Worm (Caenorhabditis elegans) whole organism, mixed stage, embryonic: ENCODE measurements around the gene fbxa-4.

ENCODE experiments used
- blmp-1 ChIP-seq: fragments of 150-350 bp; optimal IDR thresholded peaks from 2 replicates; lab custom pipeline; 2014; ENCODE audit warnings: missing biosample characterization, missing genetic modification characterization
- drap-1 ChIP-seq: fragments of 200-800 bp; sonication (Bioruptor generic); optimal IDR thresholded peaks from 3 replicates; lab custom pipeline; 2018; ENCODE audit warnings: mild to moderate bottlenecking, missing genetic modification characterization, missing compliant biosample characterization
- nhr-2 ChIP-seq: fragments of 150-350 bp; optimal IDR thresholded peaks from 2 replicates; lab custom pipeline; 2014; ENCODE audit warnings: missing biosample characterization, missing genetic modification characterization
- nhr-28 ChIP-seq: fragments of 150-350 bp; optimal IDR thresholded peaks from 2 replicates; lab custom pipeline; 2014; ENCODE audit warnings: missing biosample characterization, missing genetic modification characterization
- pha-4 ChIP-seq: fragments of 150-350 bp; optimal IDR thresholded peaks from 2 replicates; lab custom pipeline; 2018; ENCODE audit warnings: missing biosample characterization, missing genetic modification reagents, missing genetic modification characterization
- unc-39 ChIP-seq: fragments of 150-350 bp; optimal IDR thresholded peaks from 2 replicates; lab custom pipeline; 2014; ENCODE audit warnings: missing biosample characterization, missing genetic modification characterization
- ztf-11 ChIP-seq: fragments of 150-350 bp; optimal IDR thresholded peaks from 2 replicates; lab custom pipeline; 2014; ENCODE audit warnings: missing biosample characterization, missing genetic modification characterization

DNA sequence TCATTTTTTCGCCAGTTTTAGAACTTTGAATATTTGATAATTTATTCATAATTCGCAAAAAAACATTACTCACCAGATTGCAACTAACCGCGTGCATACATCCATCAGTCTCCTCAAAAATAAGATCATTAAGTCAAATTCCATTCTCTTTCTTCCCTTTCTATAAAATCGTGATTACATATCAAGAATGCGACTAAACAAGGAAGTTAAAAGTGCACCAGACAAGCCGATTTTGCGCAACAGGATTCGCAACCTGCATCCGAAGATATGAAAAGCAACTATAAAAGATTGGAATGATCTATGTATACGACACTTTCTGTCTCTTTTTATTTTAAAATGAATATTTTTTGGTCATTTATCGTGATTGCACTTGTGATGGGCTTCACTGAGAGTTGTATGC is 46.4 kb downstream of the fbxa-4 start, which contains the start of gene hpo-25:
- TF ChIP-seq drap-1 (GFP tag; lab: Kevin White, UChicago) (no peak), nhr-28 (tag; lab: Kevin White, UChicago) (no peak), pha-4 (tag; lab: Kevin White, UChicago) (no peak), unc-39 (no peak), blmp-1 (tag; lab: Kevin White, UChicago) (no peak), ztf-11 (tag; lab: Kevin White, UChicago) (no peak), nhr-2 (tag; lab: Kevin White, UChicago) (no peak)
